Worm (Caenorhabditis elegans) whole organism, L1 larva: Measurements from ENCODE around the gene sre-49.

ENCODE experiments used
- C04F5.9 ChIP-seq: sonication (generic microtip); optimal IDR thresholded peaks from 2 replicates; lab custom pipeline; 2016; ENCODE audit warnings: missing genetic modification characterization, missing compliant biosample characterization
- C16A3.4 ChIP-seq: fragments of 150-350 bp; optimal IDR thresholded peaks from 2 replicates; lab custom pipeline; 2014; ENCODE audit warnings: missing biosample characterization, missing genetic modification characterization
- F16B12.6 ChIP-seq: fragments of 150-350 bp; optimal IDR thresholded peaks from 2 replicates; lab custom pipeline; 2014; ENCODE audit warnings: missing biosample characterization, missing genetic modification characterization
- Y116A8C.19 ChIP-seq: sonication (generic microtip); optimal IDR thresholded peaks from 2 replicates; lab custom pipeline; 2016; ENCODE audit warnings: missing compliant biosample characterization, missing genetic modification characterization, borderline replicate concordance
- aha-1 ChIP-seq: fragments of 150-350 bp; optimal IDR thresholded peaks from 2 replicates; lab custom pipeline; 2014; ENCODE audit warnings: missing biosample characterization, missing genetic modification characterization
- ama-1 ChIP-seq: fragments of 150-350 bp; optimal IDR thresholded peaks from 2 replicates; lab custom pipeline; 2014
- blmp-1 ChIP-seq: fragments of 150-350 bp; optimal IDR thresholded peaks from 2 replicates; lab custom pipeline; 2014; ENCODE audit warnings: missing biosample characterization, missing genetic modification characterization
- ceh-63 ChIP-seq: fragments of 200-800 bp; sonication (Bioruptor generic); optimal IDR thresholded peaks from 2 replicates; lab custom pipeline; 2018; ENCODE audit warnings: mild to moderate bottlenecking, missing genetic modification characterization, missing compliant biosample characterization
- ceh-82 ChIP-seq, 3 experiments: fragments of 150-350 bp in 1 of 3; sonication (generic microtip) in 2 of 3; optimal IDR thresholded peaks; 2 replicates each; lab custom pipeline; 2014 to 2017; ENCODE audit warnings: missing biosample characterization in 3 of 3, missing genetic modification characterization in 3 of 3
- efl-1 ChIP-seq, 4 experiments: fragments of 150-350 bp; optimal IDR thresholded peaks in 3 of 4; peaks in 1 of 4; 1 replicate in 1 of 4; 2 replicates in 3 of 4; lab custom pipeline; 2014; ENCODE audit warnings: missing biosample characterization in 2 of 4, missing genetic modification characterization in 2 of 4, missing genetic modification reagents in 2 of 4
- efl-3 ChIP-seq: fragments of 200-800 bp; sonication (Bioruptor generic); optimal IDR thresholded peaks from 2 replicates; lab custom pipeline; 2018; ENCODE audit warnings: mild to moderate bottlenecking, missing genetic modification characterization, missing compliant biosample characterization
- egl-27 ChIP-seq, 2 experiments: fragments of 150-350 bp in 1 of 2; sonication (generic microtip); optimal IDR thresholded peaks; 3 replicates each; lab custom pipeline; 2017 to 2018; ENCODE audit warnings: missing biosample characterization in 2 of 2, missing genetic modification characterization in 2 of 2, missing genetic modification reagents in 2 of 2
- elt-2 ChIP-seq: sonication (generic microtip); optimal IDR thresholded peaks from 2 replicates; lab custom pipeline; 2016; ENCODE audit warnings: missing genetic modification characterization, mild to moderate bottlenecking, inconsistent platforms, missing compliant biosample characterization, missing genetic modification reagents
- ets-5 ChIP-seq: fragments of 200-800 bp; sonication (Bioruptor generic); IDR thresholded peaks from 2 replicates; pipeline ENCODE4 v1.3.6; 2022; ENCODE audit warnings: missing genetic modification characterization, missing compliant biosample characterization
- fkh-8 ChIP-seq: sonication (generic microtip); optimal IDR thresholded peaks from 2 replicates; lab custom pipeline; 2016; ENCODE audit warnings: mild to moderate bottlenecking, missing genetic modification characterization, missing compliant biosample characterization
- fos-1 ChIP-seq: fragments of 150-350 bp; optimal IDR thresholded peaks from 2 replicates; lab custom pipeline; 2014; ENCODE audit warnings: missing biosample characterization, missing genetic modification characterization
- hpl-2 ChIP-seq: fragments of 150-350 bp; optimal IDR thresholded peaks from 2 replicates; lab custom pipeline; 2014; ENCODE audit warnings: missing biosample characterization, missing genetic modification reagents, missing genetic modification characterization
- lin-14 ChIP-seq: fragments of 200-800 bp; sonication (Bioruptor generic); optimal IDR thresholded peaks from 2 replicates; lab custom pipeline; 2018; ENCODE audit warnings: mild to moderate bottlenecking, missing genetic modification characterization, moderate library complexity, missing compliant biosample characterization
- lin-35 ChIP-seq, 2 experiments: fragments of 150-350 bp; optimal IDR thresholded peaks; 2 replicates each; lab custom pipeline; 2014; ENCODE audit warnings: missing biosample characterization in 2 of 2, missing genetic modification characterization in 2 of 2, missing genetic modification reagents in 2 of 2
- lir-3 ChIP-seq: sonication (generic microtip); optimal IDR thresholded peaks from 2 replicates; lab custom pipeline; 2016; ENCODE audit warnings: mild to moderate bottlenecking, missing genetic modification characterization, moderate library complexity, missing compliant biosample characterization; ENCODE audit not compliant: poor library complexity
- lsy-2 ChIP-seq, 2 experiments: fragments of 150-350 bp; optimal IDR thresholded peaks; 2 replicates each; lab custom pipeline; 2014; ENCODE audit warnings: missing biosample characterization in 2 of 2, missing genetic modification characterization in 2 of 2
- mdl-1 ChIP-seq, 2 experiments: fragments of 150-350 bp; optimal IDR thresholded peaks; 2 replicates each; lab custom pipeline; 2014 to 2017; ENCODE audit warnings: missing biosample characterization in 2 of 2, missing genetic modification characterization in 2 of 2, inconsistent platforms in 1 of 2
- mef-2 ChIP-seq: fragments of 150-350 bp; optimal IDR thresholded peaks from 2 replicates; lab custom pipeline; 2014; ENCODE audit warnings: missing biosample characterization, missing genetic modification characterization
- nhr-11 ChIP-seq: fragments of 150-350 bp; optimal IDR thresholded peaks from 2 replicates; lab custom pipeline; 2014; ENCODE audit warnings: missing biosample characterization, missing genetic modification characterization
- nhr-12 ChIP-seq: sonication (generic microtip); optimal IDR thresholded peaks from 2 replicates; lab custom pipeline; 2017; ENCODE audit warnings: missing biosample characterization, missing genetic modification characterization
- nhr-20 ChIP-seq: sonication (generic microtip); optimal IDR thresholded peaks from 2 replicates; lab custom pipeline; 2016; ENCODE audit warnings: mild to moderate bottlenecking, missing genetic modification characterization, missing compliant biosample characterization
- nhr-237 ChIP-seq: fragments of 150-350 bp; optimal IDR thresholded peaks from 2 replicates; lab custom pipeline; 2014; ENCODE audit warnings: missing biosample characterization, missing genetic modification characterization
- nhr-71 ChIP-seq: sonication (generic microtip); optimal IDR thresholded peaks from 2 replicates; lab custom pipeline; 2016; ENCODE audit warnings: mild to moderate bottlenecking, missing genetic modification characterization, moderate library complexity, missing compliant biosample characterization
- nhr-76 ChIP-seq: sonication (generic microtip); optimal IDR thresholded peaks from 2 replicates; lab custom pipeline; 2017; ENCODE audit warnings: missing biosample characterization, missing genetic modification characterization
- nhr-84 ChIP-seq: sonication (generic microtip); optimal IDR thresholded peaks from 2 replicates; lab custom pipeline; 2017; ENCODE audit warnings: missing biosample characterization, missing genetic modification characterization
- nhr-85 ChIP-seq: sonication (generic microtip); peaks from one replicate; lab custom pipeline; 2016; ENCODE audit warnings: missing genetic modification characterization, inconsistent platforms, missing compliant biosample characterization
- pag-3 ChIP-seq: sonication (generic microtip); optimal IDR thresholded peaks from 2 replicates; lab custom pipeline; 2017; ENCODE audit warnings: missing genetic modification characterization, mild to moderate bottlenecking, missing compliant biosample characterization, antibody characterized with exemption, borderline replicate concordance; ENCODE audit not compliant: insufficient read depth
- pax-3 ChIP-seq: fragments of 200-800 bp; sonication (Bioruptor generic); optimal IDR thresholded peaks from 2 replicates; lab custom pipeline; 2018; ENCODE audit warnings: mild to moderate bottlenecking, missing genetic modification characterization, moderate library complexity, missing compliant biosample characterization
- rnt-1 ChIP-seq: sonication (generic microtip); optimal IDR thresholded peaks from 2 replicates; lab custom pipeline; 2016; ENCODE audit warnings: mild to moderate bottlenecking, missing genetic modification characterization, moderate library complexity, missing compliant biosample characterization
- skn-1 ChIP-seq: fragments of 150-350 bp; optimal IDR thresholded peaks from 2 replicates; lab custom pipeline; 2014; ENCODE audit warnings: missing biosample characterization, missing genetic modification characterization
- snpc-4 ChIP-seq: fragments of 150-350 bp; optimal IDR thresholded peaks from 2 replicates; lab custom pipeline; 2014; ENCODE audit warnings: missing biosample characterization, missing genetic modification characterization
- sup-37 ChIP-seq: fragments of 200-800 bp; sonication (Bioruptor generic); optimal IDR thresholded peaks from 2 replicates; lab custom pipeline; 2018; ENCODE audit warnings: mild to moderate bottlenecking, missing genetic modification characterization, missing compliant biosample characterization
- tbx-2 ChIP-seq: sonication (generic microtip); optimal IDR thresholded peaks from 2 replicates; lab custom pipeline; 2016; ENCODE audit warnings: missing genetic modification characterization, missing compliant biosample characterization
- tlp-1 ChIP-seq: fragments of 150-350 bp; optimal IDR thresholded peaks from 2 replicates; lab custom pipeline; 2014; ENCODE audit warnings: missing biosample characterization, missing genetic modification characterization
- unc-130 ChIP-seq: fragments of 150-350 bp; optimal IDR thresholded peaks from 2 replicates; lab custom pipeline; 2017; ENCODE audit warnings: missing biosample characterization, missing genetic modification characterization, inconsistent platforms
- unc-30 ChIP-seq: sonication (generic microtip); optimal IDR thresholded peaks from 2 replicates; lab custom pipeline; 2017; ENCODE audit warnings: missing biosample characterization, missing genetic modification characterization
- unc-62 ChIP-seq: fragments of 150-350 bp; optimal IDR thresholded peaks from 2 replicates; lab custom pipeline; 2014; ENCODE audit warnings: missing biosample characterization, missing genetic modification reagents, missing genetic modification characterization
- unc-86 ChIP-seq: sonication (generic microtip); optimal IDR thresholded peaks from 2 replicates; lab custom pipeline; 2016; ENCODE audit warnings: missing genetic modification characterization, missing compliant biosample characterization
- vab-15 ChIP-seq: sonication (generic microtip); optimal IDR thresholded peaks from 2 replicates; lab custom pipeline; 2017; ENCODE audit warnings: missing genotype, mild to moderate bottlenecking, missing genetic modification characterization, missing compliant biosample characterization
- zag-1 ChIP-seq: fragments of 150-350 bp; optimal IDR thresholded peaks from 2 replicates; lab custom pipeline; 2014; ENCODE audit warnings: missing biosample characterization, missing genetic modification characterization
- ztf-4 ChIP-seq: fragments of 150-350 bp; optimal IDR thresholded peaks from 2 replicates; lab custom pipeline; 2014; ENCODE audit warnings: missing biosample characterization, missing genetic modification characterization

The sre-49 gene

DNA sequence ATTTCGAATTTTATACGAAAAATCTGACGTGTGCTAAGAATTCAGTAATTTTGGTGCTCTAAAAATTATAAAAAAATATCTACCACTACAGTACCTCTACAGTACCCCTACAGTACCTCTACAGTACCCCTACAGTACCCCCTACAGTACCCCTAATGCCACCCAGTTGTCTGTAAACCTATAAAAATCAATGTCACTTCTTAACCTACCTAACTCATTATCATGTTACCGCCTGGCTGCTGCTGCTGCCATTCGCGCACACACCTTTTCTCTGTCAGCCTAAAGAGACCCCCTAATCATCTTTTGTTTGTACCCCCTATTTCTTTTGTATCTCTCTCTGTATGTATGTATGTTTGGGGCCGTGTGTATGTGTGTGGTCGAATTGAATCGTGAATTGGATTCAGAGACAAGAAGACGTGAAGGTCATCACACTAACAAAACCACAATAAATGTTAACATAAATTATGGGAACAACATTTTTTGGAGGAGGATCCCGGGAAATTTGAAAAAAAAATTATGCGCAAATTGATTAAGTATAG, 32.2 kb downstream of the sre-49 start (continued):
- TF ChIP-seq efl-3 (GFP tag; lab: Kevin White, UChicago) (no peak), tbx-2 (no peak), nhr-76 (tag; lab: Kevin White, UChicago) (no peak), unc-62 (GFP tag; lab: Kevin White, UChicago) (no peak), mdl-1 (tag; optimal IDR thresholded peaks at IDR 0.05; lab: Kevin White, UChicago) (no peak), nhr-11 (tag; lab: Kevin White, UChicago) (no peak), lin-14 (GFP tag; lab: Kevin White, UChicago) (peak; percentile 54), lsy-2 (tag; optimal IDR thresholded peaks at IDR 0.05; lab: Kevin White, UChicago) (peak in 1 of 2 experiments; percentile 72), ceh-63 (GFP tag; lab: Kevin White, UChicago) (no peak), unc-86 (tag; lab: Kevin White, UChicago) (no peak), nhr-237 (tag; lab: Kevin White, UChicago) (no peak), ets-5 (GFP tag; lab: Robert Waterston, UW) (no peak), C16A3.4 (no peak), ztf-4 (tag; lab: Kevin White, UChicago) (no peak), mef-2 (tag; lab: Kevin White, UChicago) (no peak), vab-15 (tag; lab: Kevin White, UChicago) (no peak), nhr-12 (tag; lab: Kevin White, UChicago) (no peak), ama-1 (no peak), zag-1 (tag; lab: Kevin White, UChicago) (no peak), blmp-1 (tag; lab: Kevin White, UChicago) (peak; percentile 12), pax-3 (tag; lab: Kevin White, UChicago) (no peak), aha-1 (tag; lab: Kevin White, UChicago) (no peak), sup-37 (GFP tag; lab: Kevin White, UChicago) (no peak), nhr-85 (tag; lab: Kevin White, UChicago) (peak; percentile 83), skn-1 (tag; lab: Kevin White, UChicago) (no peak), nhr-84 (no peak), ceh-82 (tag; optimal IDR thresholded peaks at IDR 0.05; lab: Kevin White, UChicago) (peak in 1 of 3 experiments; percentile 1), unc-30 (tag; lab: Kevin White, UChicago) (no peak), snpc-4 (tag; lab: Kevin White, UChicago) (no peak), tlp-1 (tag; lab: Kevin White, UChicago) (no peak), pag-3 (no peak), nhr-71 (peak; percentile 25), rnt-1 (tag; lab: Kevin White, UChicago) (no peak), unc-130 (tag; lab: Kevin White, UChicago) (no peak), hpl-2 (GFP tag; lab: Kevin White, UChicago) (no peak), lir-3 (tag; lab: Kevin White, UChicago) (no peak)

DNA sequence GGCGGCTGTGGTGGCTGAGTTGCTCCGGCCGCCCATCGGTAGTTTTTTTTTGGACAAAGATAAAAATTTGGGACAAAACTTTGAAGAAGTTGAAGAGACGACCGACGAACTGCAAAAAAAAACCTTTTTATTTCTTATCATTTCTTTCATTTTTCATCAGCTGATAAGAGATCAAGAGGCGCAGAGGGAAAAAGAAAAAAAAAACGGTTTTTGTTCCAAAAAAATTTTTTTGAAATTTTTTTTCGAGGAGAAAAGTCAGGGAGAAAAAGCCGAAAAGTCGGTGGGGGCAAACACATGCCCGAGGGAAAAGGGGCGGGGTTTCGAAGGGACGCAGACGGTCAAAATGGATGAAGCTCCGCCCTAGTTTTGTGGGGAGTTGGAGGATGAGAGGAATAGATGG, 33.5 kb downstream of the sre-49 start, which contains the start of gene ras-1:
Gene ras-1, minus strand, starts transcription at position 129 of the 400 bp plus-strand sequence.
- TF ChIP-seq ets-5 (GFP tag; lab: Robert Waterston, UW) (no peak), lin-35 (GFP tag; optimal IDR thresholded peaks at IDR 0.05; lab: Kevin White, UChicago) (no peak), elt-2 (peak; percentile 26), efl-1 (optimal IDR thresholded peaks at IDR 0.05; lab: Kevin White, UChicago) (no peak), efl-1 (GFP tag; optimal IDR thresholded peaks at IDR 0.05 in 1 of 2; lab: Kevin White, UChicago) (peak in 1 of 2 experiments; percentile 51), lsy-2 (tag; optimal IDR thresholded peaks at IDR 0.05; lab: Kevin White, UChicago) (peak in 1 of 2 experiments; percentile 2), nhr-85 (tag; lab: Kevin White, UChicago) (no peak), nhr-76 (tag; lab: Kevin White, UChicago) (no peak), blmp-1 (tag; lab: Kevin White, UChicago) (peak; percentile 1)

DNA sequence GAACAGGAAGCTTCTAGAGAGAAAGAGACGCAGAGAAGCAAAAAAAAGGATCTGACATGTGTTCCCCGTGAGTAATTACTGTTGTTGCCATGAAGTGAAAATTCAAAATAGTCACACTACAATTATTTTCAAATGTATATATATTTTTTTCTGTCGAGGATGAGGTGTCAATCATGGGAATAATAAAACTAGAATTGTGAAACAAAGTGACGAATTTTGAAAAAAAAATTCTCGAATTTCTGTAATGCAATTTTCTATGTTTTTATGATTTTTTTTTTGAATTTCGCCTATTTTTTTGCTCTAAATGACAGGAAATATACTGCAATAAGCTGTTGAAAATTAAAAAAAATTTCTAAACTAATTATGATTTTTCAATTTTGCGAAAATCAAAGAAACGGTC, 34.5 kb downstream of the sre-49 start:
- TF ChIP-seq lin-35 (GFP tag; optimal IDR thresholded peaks at IDR 0.05; lab: Kevin White, UChicago) (no peak), lir-3 (tag; lab: Kevin White, UChicago) (no peak), nhr-237 (tag; lab: Kevin White, UChicago) (no peak), efl-3 (GFP tag; lab: Kevin White, UChicago) (no peak), zag-1 (tag; lab: Kevin White, UChicago) (no peak), ceh-82 (tag; optimal IDR thresholded peaks at IDR 0.05; lab: Kevin White, UChicago) (no peak), nhr-20 (no peak), egl-27 (tag; optimal IDR thresholded peaks at IDR 0.05; lab: Kevin White, UChicago) (no peak), fos-1 (tag; lab: Kevin White, UChicago) (no peak), unc-86 (tag; lab: Kevin White, UChicago) (no peak), ets-5 (GFP tag; lab: Robert Waterston, UW) (no peak), Y116A8C.19 (tag; lab: Kevin White, UChicago) (no peak), F16B12.6 (no peak), C04F5.9 (tag; lab: Kevin White, UChicago) (no peak), ztf-4 (tag; lab: Kevin White, UChicago) (no peak), fkh-8 (tag; lab: Kevin White, UChicago) (no peak)
